Worm (Caenorhabditis elegans): Measurements from ENCODE around the gene Y82E9BL.1.

ce11 chrIII:1308887-1309286 lies 46.3 kb downstream of the Y82E9BL.1 start, which contains the start of gene Y82E9BL.12:
- TF ChIP-seq nhr-237 (tag; optimal IDR thresholded peaks at IDR 0.05) (no peak), unc-120 (tag; optimal IDR thresholded peaks at IDR 0.05; ENCODE audit: poor library complexity, severe bottlenecking) (no peak), snpc-4 (tag; optimal IDR thresholded peaks at IDR 0.05) (no peak)

Measured in whole organism, mixed stage, embryonic.